Fruit fly (Drosophila melanogaster): Measurements from ENCODE around the gene D19B.

The D19B gene

dm6 chr3L:6173826-6174255 lies 10.9 kb downstream of the D19B start, which contains the start of the genes fmt and CG7376 (continued):
- TF ChIP-seq dan (GFP tag; IDR thresholded peaks at IDR 0.05) (no peak), CG31365 (tag; optimal IDR thresholded peaks at IDR 0.05) (no peak), CG34376 (GFP tag; optimal IDR thresholded peaks at IDR 0.05) (no peak), pum (GFP tag; optimal IDR thresholded peaks at IDR 0.05) (no peak), pnt (GFP tag; optimal IDR thresholded peaks at IDR 0.05) (no peak), CG15269 (tag; optimal IDR thresholded peaks at IDR 0.05) (no peak), CG3995 (GFP tag; optimal IDR thresholded peaks at IDR 0.05) (no peak), CG31388 (GFP tag; optimal IDR thresholded peaks at IDR 0.05) (no peak), CG10565 (GFP tag; optimal IDR thresholded peaks at IDR 0.05) (no peak), Atf6 (GFP tag; IDR thresholded peaks at IDR 0.05) (no peak), crol (GFP tag; IDR thresholded peaks at IDR 0.05) (no peak), CG42726 (GFP tag; IDR thresholded peaks at IDR 0.05; ENCODE audit: partially characterized antibody) (no peak), gt (GFP tag; IDR thresholded peaks at IDR 0.05) (no peak), CG18476 (GFP tag; optimal IDR thresholded peaks at IDR 0.05) (no peak), CG10959 (GFP tag; IDR thresholded peaks at IDR 0.05) (no peak), bab2 (GFP tag; optimal IDR thresholded peaks at IDR 0.05) (no peak), chn (GFP tag; optimal IDR thresholded peaks at IDR 0.05) (no peak), Hsf (GFP tag; optimal IDR thresholded peaks at IDR 0.05) (peak; percentile 20), CTCF (GFP tag; optimal IDR thresholded peaks at IDR 0.05) (no peak), CG15073 (GFP tag; optimal IDR thresholded peaks at IDR 0.05) (no peak), en (GFP tag; optimal IDR thresholded peaks at IDR 0.05) (no peak), Taf1 (GFP tag; IDR thresholded peaks at IDR 0.05) (no peak), CG14710 (tag; optimal IDR thresholded peaks at IDR 0.05) (peak; percentile 83), CG32532 (GFP tag; IDR thresholded peaks at IDR 0.05) (no peak; the same call in 1 of the 2 replicates), disco-r (GFP tag; optimal IDR thresholded peaks at IDR 0.05) (no peak), emc (GFP tag; optimal IDR thresholded peaks at IDR 0.05) (no peak), shn (GFP tag; optimal IDR thresholded peaks at IDR 0.05) (no peak), CG2678 (tag; optimal IDR thresholded peaks at IDR 0.05) (no peak), Sox102F (GFP tag; optimal IDR thresholded peaks at IDR 0.05) (no peak), fd3F (GFP tag; optimal IDR thresholded peaks at IDR 0.05) (peak; percentile 37), CG2199 (GFP tag; IDR thresholded peaks at IDR 0.05) (no peak), zfh2 (GFP tag; optimal IDR thresholded peaks at IDR 0.05) (no peak), sima (GFP tag; optimal IDR thresholded peaks at IDR 0.05) (no peak), CG4424 (GFP tag; optimal IDR thresholded peaks at IDR 0.05) (no peak), Awh (GFP tag; IDR thresholded peaks at IDR 0.05) (no peak), jing (GFP tag; optimal IDR thresholded peaks at IDR 0.05) (no peak), btn (GFP tag; optimal IDR thresholded peaks at IDR 0.05) (no peak), CG16815 (GFP tag; optimal IDR thresholded peaks at IDR 0.05) (no peak), Doc3 (GFP tag; IDR thresholded peaks at IDR 0.05; ENCODE audit: partially characterized antibody) (0 out of 3 replicates have a peak, but pooled peaks have one; percentile 47), ERR (GFP tag; optimal IDR thresholded peaks at IDR 0.05) (no peak), CG17912 (GFP tag; optimal IDR thresholded peaks at IDR 0.05) (no peak), CG18262 (tag; optimal IDR thresholded peaks at IDR 0.05) (no peak), Drgx (GFP tag; IDR thresholded peaks at IDR 0.05) (no peak), PHDP (tag; optimal IDR thresholded peaks at IDR 0.05) (no peak), Eip74EF (GFP tag; optimal IDR thresholded peaks at IDR 0.05) (no peak), CG17186 (GFP tag; optimal IDR thresholded peaks at IDR 0.05) (peak; percentile 39), wek (GFP tag; optimal IDR thresholded peaks at IDR 0.05) (no peak), dysf (GFP tag; IDR thresholded peaks at IDR 0.05) (no peak), D19B (GFP tag; optimal IDR thresholded peaks at IDR 0.05) (no peak), CG31224 (GFP tag; IDR thresholded peaks at IDR 0.05) (no peak), Poxn (GFP tag; IDR thresholded peaks at IDR 0.05) (no peak), NC2α (GFP tag; optimal IDR thresholded peaks at IDR 0.05) (no peak), CG13296 (GFP tag; optimal IDR thresholded peaks at IDR 0.05) (no peak)

Measured in whole organism, embryonic.